Fruit fly (Drosophila melanogaster) whole organism, embryonic: ENCODE results near the gene CG7742.
A peak's percentile ranks its signal among the peaks of the same experiment; 100 is the strongest.

Source experiments
- ATbp ChIP-seq: fragments of 200-800 bp; sonication (Bioruptor generic); optimal IDR thresholded peaks from 2 replicates; lab custom pipeline; 2017; ENCODE audit warnings: missing biosample characterization, mild to moderate bottlenecking, missing genetic modification characterization, missing genetic modification reagents
- Asciz ChIP-seq: fragments of 200-800 bp; sonication (Bioruptor generic); optimal IDR thresholded peaks from 2 replicates; lab custom pipeline; 2017; ENCODE audit warnings: missing biosample characterization, mild to moderate bottlenecking, missing genetic modification characterization, missing genetic modification reagents
- Awh ChIP-seq: fragments of 200-800 bp; sonication (Bioruptor generic); IDR thresholded peaks from 2 replicates; pipeline ENCODE4, ENCODE4 v1.3.6; 2022; ENCODE audit warnings: missing biosample characterization, missing genetic modification characterization
- B-H2 ChIP-seq: fragments of 200-800 bp; sonication (Bioruptor generic); optimal IDR thresholded peaks from 2 replicates; lab custom pipeline; 2018; ENCODE audit warnings: missing biosample characterization, mild to moderate bottlenecking, missing genetic modification characterization
- CG11723 ChIP-seq: fragments of 200-800 bp; sonication (Bioruptor generic); optimal IDR thresholded peaks from 2 replicates; lab custom pipeline; 2017; ENCODE audit warnings: missing biosample characterization, mild to moderate bottlenecking, missing genetic modification characterization
- CG12104 ChIP-seq: fragments of 200-800 bp; sonication (Bioruptor generic); optimal IDR thresholded peaks from 3 replicates; lab custom pipeline; 2016; ENCODE audit warnings: missing biosample characterization, missing genetic modification characterization
- CG12769 ChIP-seq: fragments of 200-800 bp; sonication (Bioruptor generic); optimal IDR thresholded peaks from 2 replicates; lab custom pipeline; 2019; ENCODE audit warnings: missing biosample characterization, mild to moderate bottlenecking, missing genetic modification characterization, moderate library complexity
- CG13894 ChIP-seq: fragments of 200-800 bp; sonication (Bioruptor generic); optimal IDR thresholded peaks from 3 replicates; lab custom pipeline; 2018; ENCODE audit warnings: missing biosample characterization, mild to moderate bottlenecking, missing genetic modification characterization, moderate library complexity
- CG14014 ChIP-seq: fragments of 200-800 bp; sonication (Bioruptor generic); IDR thresholded peaks from 2 replicates; pipeline ENCODE4 v1.3.6; 2022; ENCODE audit warnings: missing biosample characterization, missing genetic modification characterization
- CG15601 ChIP-seq: fragments of 200-800 bp; sonication (Bioruptor generic); optimal IDR thresholded peaks from 3 replicates; lab custom pipeline; 2019; ENCODE audit warnings: missing biosample characterization, mild to moderate bottlenecking, missing genetic modification characterization, moderate library complexity
- CG17359 ChIP-seq: fragments of 200-800 bp; sonication (Bioruptor generic); optimal IDR thresholded peaks from 3 replicates; lab custom pipeline; 2018; ENCODE audit warnings: missing biosample characterization, mild to moderate bottlenecking, missing genetic modification characterization, moderate library complexity
- CG2678 ChIP-seq: fragments of 200-800 bp; sonication (Bioruptor generic); optimal IDR thresholded peaks from 3 replicates; lab custom pipeline; 2019; ENCODE audit warnings: missing biosample characterization, mild to moderate bottlenecking, missing genetic modification characterization, moderate library complexity
- CG3065 ChIP-seq: fragments of 200-800 bp; sonication (Bioruptor generic); optimal IDR thresholded peaks from 2 replicates; lab custom pipeline; 2016; ENCODE audit warnings: missing biosample characterization, missing genetic modification characterization
- CG34224 ChIP-seq: fragments of 200-800 bp; sonication (Bioruptor generic); IDR thresholded peaks from 3 replicates; pipeline ENCODE4 v1.3.6; 2022; ENCODE audit warnings: missing biosample characterization, missing genetic modification characterization; ENCODE audit not compliant: partially characterized antibody
- CG4360 ChIP-seq: fragments of 200-800 bp; sonication (Bioruptor generic); IDR thresholded peaks from 2 replicates; pipeline ENCODE4 v1.3.6; 2022; ENCODE audit warnings: missing biosample characterization, missing genetic modification characterization
- CG5953 ChIP-seq: fragments of 200-800 bp; sonication (Bioruptor generic); IDR thresholded peaks from 2 replicates; pipeline ENCODE4 v1.3.6; 2022; ENCODE audit warnings: missing biosample characterization, missing genetic modification characterization
- CoRest ChIP-seq: fragments of 200-800 bp; sonication (Bioruptor generic); optimal IDR thresholded peaks from 3 replicates; lab custom pipeline; 2018; ENCODE audit warnings: missing biosample characterization, mild to moderate bottlenecking, missing genetic modification characterization, moderate library complexity
- D ChIP-seq, 2 experiments: fragments of 200-800 bp in 1 of 2; fragments of >200 bp in 1 of 2; sonication (Bioruptor generic) in 1 of 2; optimal IDR thresholded peaks; 2 replicates in 1 of 2; 3 replicates in 1 of 2; lab custom pipeline; 2017; ENCODE audit warnings: mild to moderate bottlenecking in 1 of 2, missing biosample characterization in 1 of 2, missing genetic modification characterization in 1 of 2, missing genetic modification reagents in 1 of 2
- Dip2 ChIP-seq: fragments of 200-800 bp; sonication (Bioruptor generic); IDR thresholded peaks from 2 replicates; pipeline ENCODE4 v1.3.6; 2022; ENCODE audit warnings: missing biosample characterization, missing genetic modification characterization
- Eip74EF ChIP-seq, 2 experiments: fragments of 200-800 bp in 1 of 2; fragments of >200 bp in 1 of 2; sonication (Bioruptor generic) in 1 of 2; optimal IDR thresholded peaks; 2 replicates each; lab custom pipeline; 2017 to 2019; ENCODE audit warnings: missing biosample characterization in 2 of 2, missing genetic modification characterization in 2 of 2, mild to moderate bottlenecking in 1 of 2, moderate library complexity in 1 of 2
- Hmr ChIP-seq: fragments of 200-800 bp; sonication (Bioruptor generic); optimal IDR thresholded peaks from 3 replicates; lab custom pipeline; 2017; ENCODE audit warnings: mild to moderate bottlenecking, missing biosample characterization, missing genetic modification reagents, missing genetic modification characterization
- Med ChIP-seq: fragments of 200-800 bp; sonication (Bioruptor generic); peaks from one replicate; lab custom pipeline; 2016; ENCODE audit warnings: missing biosample characterization, missing genetic modification characterization, mild to moderate bottlenecking, inconsistent platforms, moderate library complexity
- PHDP ChIP-seq: fragments of 200-800 bp; sonication (Bioruptor generic); optimal IDR thresholded peaks from 3 replicates; lab custom pipeline; 2018; ENCODE audit warnings: missing biosample characterization, mild to moderate bottlenecking, missing genetic modification characterization, moderate library complexity
- Poxn ChIP-seq: fragments of 200-800 bp; sonication (Bioruptor generic); IDR thresholded peaks from 2 replicates; pipeline ENCODE4 v1.3.6; 2022; ENCODE audit warnings: missing biosample characterization, missing genetic modification characterization
- Six4 ChIP-seq: fragments of 200-800 bp; sonication (Bioruptor generic); optimal IDR thresholded peaks from 2 replicates; lab custom pipeline; 2016; ENCODE audit warnings: missing biosample characterization, missing genetic modification characterization
- Usf ChIP-seq: fragments of 200-800 bp; sonication (Bioruptor generic); optimal IDR thresholded peaks from 2 replicates; lab custom pipeline; 2017; ENCODE audit warnings: missing genotype, missing biosample characterization, missing genetic modification characterization
- Vsx1 ChIP-seq: fragments of 200-800 bp; sonication (Bioruptor generic); optimal IDR thresholded peaks from 2 replicates; lab custom pipeline; 2017; ENCODE audit warnings: missing biosample characterization, mild to moderate bottlenecking, missing genetic modification characterization, missing genetic modification reagents
- abd-A ChIP-seq: fragments of 200-800 bp; sonication (Bioruptor generic); optimal IDR thresholded peaks from 3 replicates; lab custom pipeline; 2019; ENCODE audit warnings: missing biosample characterization, mild to moderate bottlenecking, missing genetic modification characterization, moderate library complexity
- bbx ChIP-seq: fragments of 200-800 bp; sonication (Bioruptor generic); IDR thresholded peaks from 2 replicates; pipeline ENCODE4 v1.3.6; 2022; ENCODE audit warnings: missing biosample characterization, missing genetic modification characterization; ENCODE audit not compliant: partially characterized antibody
- cad ChIP-seq: fragments of >200 bp; optimal IDR thresholded peaks from 2 replicates; lab custom pipeline; 2017; ENCODE audit warnings: missing biosample characterization, missing genetic modification characterization
- caup ChIP-seq: fragments of 200-800 bp; sonication (Bioruptor generic); optimal IDR thresholded peaks from 3 replicates; lab custom pipeline; 2017; ENCODE audit warnings: missing biosample characterization, mild to moderate bottlenecking, missing genetic modification characterization, moderate library complexity; ENCODE audit not compliant: severe bottlenecking
- chinmo ChIP-seq: fragments of 200-800 bp; sonication (Bioruptor generic); IDR thresholded peaks from 4 replicates; pipeline ENCODE4 v1.3.6; 2022; ENCODE audit warnings: missing biosample characterization, missing genetic modification characterization; ENCODE audit not compliant: partially characterized antibody
- gsb ChIP-seq: fragments of 200-800 bp; sonication (Bioruptor generic); IDR thresholded peaks from 2 replicates; pipeline ENCODE4 v1.3.6; 2022; ENCODE audit warnings: missing biosample characterization, missing genetic modification characterization
- hth ChIP-seq: fragments of >200 bp; optimal IDR thresholded peaks from 2 replicates; lab custom pipeline; 2017; ENCODE audit warnings: inconsistent platforms
- jing ChIP-seq: fragments of 200-800 bp; sonication (Bioruptor generic); optimal IDR thresholded peaks from 2 replicates; lab custom pipeline; 2018; ENCODE audit warnings: missing biosample characterization, mild to moderate bottlenecking, missing genetic modification characterization
- kni ChIP-seq: fragments of 200-800 bp; sonication (Bioruptor generic); optimal IDR thresholded peaks from 3 replicates; lab custom pipeline; 2017; ENCODE audit warnings: mild to moderate bottlenecking, missing biosample characterization, missing genetic modification reagents, missing genetic modification characterization
- lab ChIP-seq: fragments of 200-800 bp; sonication (Bioruptor generic); optimal IDR thresholded peaks from 3 replicates; lab custom pipeline; 2017; ENCODE audit warnings: missing biosample characterization, missing genetic modification characterization, mild to moderate bottlenecking, moderate library complexity, missing genetic modification reagents
- mirr ChIP-seq: fragments of 200-800 bp; sonication (Bioruptor generic); optimal IDR thresholded peaks from 3 replicates; lab custom pipeline; 2018; ENCODE audit warnings: missing biosample characterization, mild to moderate bottlenecking, missing genetic modification characterization
- otp ChIP-seq: fragments of 200-800 bp; sonication (Bioruptor generic); IDR thresholded peaks from 3 replicates; pipeline ENCODE4, ENCODE4 v1.3.6; 2022; ENCODE audit warnings: missing biosample characterization, missing genetic modification characterization
- pan ChIP-seq, 4 experiments: fragments of >200 bp in 3 of 4; fragments of 200-800 bp in 1 of 4; sonication (Bioruptor generic) in 1 of 4; optimal IDR thresholded peaks in 3 of 4; IDR thresholded peaks in 1 of 4; 2 replicates each; pipeline versions ENCODE4 v1.3.6 to Lab custom; 2017 to 2022; ENCODE audit warnings: missing biosample characterization in 2 of 4, missing genetic modification characterization in 2 of 4, mixed read lengths in 1 of 4
- scrt ChIP-seq: fragments of 200-800 bp; sonication (Bioruptor generic); optimal IDR thresholded peaks from 2 replicates; lab custom pipeline; 2018; ENCODE audit warnings: missing biosample characterization, mild to moderate bottlenecking, missing genetic modification characterization, moderate library complexity
- sd ChIP-seq: fragments of 200-800 bp; sonication (Bioruptor generic); optimal IDR thresholded peaks from 3 replicates; lab custom pipeline; 2018; ENCODE audit warnings: missing biosample characterization, mild to moderate bottlenecking, missing genetic modification characterization, moderate library complexity
- sqz ChIP-seq: fragments of 200-800 bp; sonication (Bioruptor generic); optimal IDR thresholded peaks from 3 replicates; lab custom pipeline; 2018; ENCODE audit warnings: missing biosample characterization, mild to moderate bottlenecking, missing genetic modification characterization
- sr ChIP-seq: fragments of 200-800 bp; sonication (Bioruptor generic); IDR thresholded peaks from 3 replicates; pipeline ENCODE4 v1.3.6; 2022; ENCODE audit warnings: missing biosample characterization, missing genetic modification characterization
- unpg ChIP-seq: fragments of 200-800 bp; sonication (Bioruptor generic); optimal IDR thresholded peaks from 3 replicates; lab custom pipeline; 2018; ENCODE audit warnings: missing biosample characterization, mild to moderate bottlenecking, missing genetic modification characterization, moderate library complexity
- vvl ChIP-seq: fragments of 200-800 bp; sonication (Bioruptor generic); IDR thresholded peaks from 2 replicates; pipeline ENCODE4 v1.3.6; 2022; ENCODE audit warnings: missing biosample characterization, missing genetic modification characterization
- z ChIP-seq: fragments of 200-800 bp; sonication (Bioruptor generic); IDR thresholded peaks from 3 replicates; pipeline ENCODE4 v1.3.6; 2022; ENCODE audit warnings: missing biosample characterization, missing genetic modification characterization

Gene CG7742

dm6 chr2L:5228581-5229077 is 13.7 kb upstream of the CG7742 start:
- TF ChIP-seq CG13894 (tag; lab: Kevin White, UChicago) (peak; percentile 35), Usf (no peak), gsb (0 out of 2 replicates have a peak, but pooled peaks have one; percentile 4), otp (GFP tag; lab: Robert Waterston, UW) (peak; percentile 22; the same call in 1 of the 3 replicates), sd (tag; lab: Kevin White, UChicago) (peak; percentile 35), Awh (GFP tag; lab: Robert Waterston, UW) (0 out of 2 replicates have a peak, but pooled peaks have one; percentile 30), CoRest (tag; lab: Kevin White, UChicago) (peak; percentile 11), CG12769 (tag; lab: Kevin White, UChicago) (peak; percentile 8), CG11723 (GFP tag; lab: Kevin White, UChicago) (no peak), CG34224 (GFP tag; lab: Robert Waterston, UW) (0 out of 3 replicates have a peak, but pooled peaks have one; percentile 12), Med (GFP tag; lab: Kevin White, UChicago) (peak; percentile 41), Six4 (no peak), abd-A (tag; lab: Kevin White, UChicago) (peak; percentile 74), B-H2 (GFP tag; lab: Kevin White, UChicago) (no peak), CG15601 (tag; lab: Kevin White, UChicago) (peak; percentile 0), mirr (GFP tag; lab: Kevin White, UChicago) (peak; percentile 45), ATbp (GFP tag; lab: Kevin White, UChicago) (peak; percentile 3), CG14014 (GFP tag; lab: Robert Waterston, UW) (peak; percentile 55; the same call in 1 of the 2 replicates), kni (GFP tag; lab: Kevin White, UChicago) (peak; percentile 52), Asciz (GFP tag; lab: Kevin White, UChicago) (peak; percentile 19), PHDP (tag; lab: Kevin White, UChicago) (peak; percentile 3), lab (no peak), CG2678 (tag; lab: Kevin White, UChicago) (peak; percentile 23), z (GFP tag; lab: Robert Waterston, UW) (no peak), sqz (peak; percentile 34), vvl (GFP tag; lab: Robert Waterston, UW) (peak; percentile 21; the same call in 1 of the 2 replicates), hth (lab: Kevin White, UChicago) (no peak), unpg (GFP tag; lab: Kevin White, UChicago) (peak; percentile 3), CG4360 (peak; percentile 62), pan (optimal IDR thresholded peaks at IDR 0.05; lab: Kevin White, UChicago) (no peak), pan (GFP tag; optimal IDR thresholded peaks at IDR 0.05 in 1 of 2, IDR thresholded peaks at IDR 0.05 in 1 of 2) (peak in 1 of 2 experiments; percentile 11), caup (GFP tag; lab: Kevin White, UChicago) (peak; percentile 11), CG5953 (GFP tag; lab: Robert Waterston, UW) (no peak), jing (no peak), chinmo (GFP tag; lab: Robert Waterston, UW) (peak; percentile 89; the same call in 3 of the 4 replicates)

- TF ChIP-seq Poxn (GFP tag; lab: Robert Waterston, UW) (no peak), Hmr (GFP tag; lab: Kevin White, UChicago) (no peak), Awh (GFP tag; lab: Robert Waterston, UW) (0 out of 2 replicates have a peak, but pooled peaks have one; percentile 9), sr (peak; percentile 91), CG17359 (tag; lab: Kevin White, UChicago) (no peak), CG3065 (GFP tag; lab: Kevin White, UChicago) (no peak), Eip74EF (GFP tag; optimal IDR thresholded peaks at IDR 0.05; lab: Kevin White, UChicago) (peak in 1 of 2 experiments; percentile 45), Vsx1 (GFP tag; lab: Kevin White, UChicago) (peak; percentile 30), Dip2 (GFP tag; lab: Robert Waterston, UW) (no peak), sd (tag; lab: Kevin White, UChicago) (peak; percentile 6), CG12104 (GFP tag; lab: Kevin White, UChicago) (no peak), scrt (GFP tag; lab: Kevin White, UChicago) (no peak), D (optimal IDR thresholded peaks at IDR 0.05; lab: Kevin White, UChicago) (no peak), D (GFP tag; optimal IDR thresholded peaks at IDR 0.05; lab: Kevin White, UChicago) (no peak), bbx (no peak), cad (GFP tag; lab: Kevin White, UChicago) (no peak)
Observed at dm6 chr2L:5226891-5227554, 12.1 kb upstream of the CG7742 start.
